Worm (Caenorhabditis elegans) whole organism, L4 larva: ENCODE results near the gene acs-3.

Source experiments
- D1046.2 ChIP-seq: fragments of 200-800 bp; sonication (Bioruptor generic); IDR thresholded peaks from 2 replicates; pipeline ENCODE4 v1.3.6; 2022; ENCODE audit warnings: missing genetic modification characterization, missing compliant biosample characterization
- F44E2.7 ChIP-seq: fragments of 200-800 bp; sonication (Bioruptor generic); IDR thresholded peaks from 2 replicates; pipeline ENCODE4 v2.1.2; 2022; ENCODE audit warnings: missing genetic modification characterization, missing compliant biosample characterization
- Y105C5A.15 ChIP-seq: fragments of 200-800 bp; sonication (Bioruptor generic); IDR thresholded peaks from 2 replicates; pipeline ENCODE4 v1.3.6; 2022; ENCODE audit warnings: missing genetic modification characterization, missing compliant biosample characterization
- Y48G9A.11 ChIP-seq: fragments of 200-800 bp; sonication (Bioruptor generic); IDR thresholded peaks from 2 replicates; pipeline ENCODE4 v1.3.6; 2022; ENCODE audit warnings: missing genetic modification reagents, missing genetic modification characterization, missing compliant biosample characterization
- ZK337.2 ChIP-seq: fragments of 200-800 bp; sonication (Bioruptor generic); IDR thresholded peaks from 2 replicates; pipeline ENCODE4 v1.3.6; 2022; ENCODE audit warnings: missing genetic modification reagents, missing genetic modification characterization, missing compliant biosample characterization
- ama-1 ChIP-seq: fragments of 150-350 bp; optimal IDR thresholded peaks from 2 replicates; lab custom pipeline; 2014; ENCODE audit warnings: inconsistent platforms, mixed read lengths
- ceh-20 ChIP-seq: fragments of 200-800 bp; sonication (Bioruptor generic); IDR thresholded peaks from 2 replicates; pipeline ENCODE4 v1.3.6; 2022; ENCODE audit warnings: missing genetic modification reagents, missing genetic modification characterization, missing compliant biosample characterization
- daf-16 ChIP-seq, 3 experiments: sonication (generic microtip); optimal IDR thresholded peaks; 2 replicates each; lab custom pipeline; 2016 to 2017; ENCODE audit warnings: missing genetic modification characterization in 3 of 3, missing genetic modification reagents in 3 of 3, mild to moderate bottlenecking in 2 of 3, missing compliant biosample characterization in 2 of 3, missing biosample characterization in 1 of 3, moderate library complexity in 1 of 3
- daf-19 ChIP-seq: fragments of 200-800 bp; sonication (Bioruptor generic); conservative IDR thresholded peaks from 2 replicates; pipeline ENCODE4 v1.3.6; 2022; ENCODE audit warnings: missing genetic modification characterization, missing compliant biosample characterization
- dmd-8 ChIP-seq: fragments of 200-800 bp; sonication (Bioruptor generic); IDR thresholded peaks from 2 replicates; pipeline ENCODE4 v1.3.6; 2022; ENCODE audit warnings: missing genetic modification characterization, missing compliant biosample characterization
- dmd-9 ChIP-seq: fragments of 200-800 bp; sonication (Bioruptor generic); IDR thresholded peaks from 2 replicates; pipeline ENCODE4 v1.3.6; 2022; ENCODE audit warnings: missing genetic modification reagents, missing genetic modification characterization, missing compliant biosample characterization
- gei-8 ChIP-seq: fragments of 200-800 bp; sonication (Bioruptor generic); optimal IDR thresholded peaks from 2 replicates; lab custom pipeline; 2018; ENCODE audit warnings: mild to moderate bottlenecking, missing genetic modification characterization, missing compliant biosample characterization
- hif-1 ChIP-seq, 2 experiments: sonication (generic microtip); optimal IDR thresholded peaks; 2 replicates each; lab custom pipeline; 2016 to 2017; ENCODE audit warnings: missing compliant biosample characterization in 2 of 2, missing genetic modification characterization in 2 of 2, missing genetic modification reagents in 2 of 2, missing genotype in 2 of 2, mild to moderate bottlenecking in 1 of 2
- hlh-11 ChIP-seq: fragments of 200-800 bp; sonication (Bioruptor generic); optimal IDR thresholded peaks from 2 replicates; lab custom pipeline; 2018; ENCODE audit warnings: mild to moderate bottlenecking, missing genetic modification characterization, missing compliant biosample characterization
- hmg-1.1 ChIP-seq: fragments of 200-800 bp; sonication (Bioruptor generic); IDR thresholded peaks from 2 replicates; pipeline ENCODE4 v1.3.6; 2022; ENCODE audit warnings: missing genetic modification reagents, missing genetic modification characterization, missing compliant biosample characterization
- jun-1 ChIP-seq: fragments of 150-350 bp; optimal IDR thresholded peaks from 2 replicates; lab custom pipeline; 2014; ENCODE audit warnings: missing biosample characterization, missing genetic modification reagents, missing genetic modification characterization
- lim-7 ChIP-seq: fragments of 200-800 bp; sonication (Bioruptor generic); IDR thresholded peaks from 2 replicates; pipeline ENCODE4 v1.3.6; 2022; ENCODE audit warnings: missing genetic modification characterization, missing compliant biosample characterization
- lin-1 ChIP-seq: fragments of 200-800 bp; sonication (Bioruptor generic); IDR thresholded peaks from 2 replicates; pipeline ENCODE4 v1.3.6; 2022; ENCODE audit warnings: missing genetic modification reagents, missing genetic modification characterization, missing compliant biosample characterization
- mdl-1 ChIP-seq, 2 experiments: fragments of 150-350 bp in 1 of 2; sonication (generic microtip) in 1 of 2; optimal IDR thresholded peaks; 2 replicates each; lab custom pipeline; 2014 to 2017; ENCODE audit warnings: missing biosample characterization in 2 of 2, missing genetic modification characterization in 2 of 2
- mdt-29 ChIP-seq: fragments of 200-800 bp; sonication (Bioruptor generic); IDR thresholded peaks from 2 replicates; pipeline ENCODE4 v1.3.6; 2022; ENCODE audit warnings: missing genetic modification reagents, missing genetic modification characterization, missing compliant biosample characterization
- mes-2 ChIP-seq: sonication (generic microtip); optimal IDR thresholded peaks from 2 replicates; lab custom pipeline; 2016; ENCODE audit warnings: missing genotype, mild to moderate bottlenecking, missing genetic modification characterization, missing compliant biosample characterization; ENCODE audit not compliant: poor library complexity, severe bottlenecking
- mxl-2 ChIP-seq: fragments of 200-800 bp; sonication (Bioruptor generic); conservative IDR thresholded peaks from 2 replicates; pipeline ENCODE4 v1.3.6; 2022; ENCODE audit warnings: missing genetic modification reagents, missing genetic modification characterization, missing compliant biosample characterization
- mxl-3 ChIP-seq: fragments of 200-800 bp; sonication (Bioruptor generic); optimal IDR thresholded peaks from 2 replicates; lab custom pipeline; 2018; ENCODE audit warnings: mild to moderate bottlenecking, missing genetic modification characterization, missing compliant biosample characterization
- nhr-10 ChIP-seq: fragments of 150-350 bp; optimal IDR thresholded peaks from 2 replicates; lab custom pipeline; 2014; ENCODE audit warnings: missing biosample characterization, missing genetic modification characterization
- nhr-102 ChIP-seq: sonication (generic microtip); optimal IDR thresholded peaks from 2 replicates; lab custom pipeline; 2016; ENCODE audit warnings: mild to moderate bottlenecking, missing genetic modification characterization, moderate library complexity, missing compliant biosample characterization
- nhr-11 ChIP-seq: fragments of 150-350 bp; optimal IDR thresholded peaks from 2 replicates; lab custom pipeline; 2014; ENCODE audit warnings: missing biosample characterization, missing genetic modification characterization
- nhr-111 ChIP-seq: fragments of 200-800 bp; sonication (Bioruptor generic); optimal IDR thresholded peaks from 2 replicates; lab custom pipeline; 2018; ENCODE audit warnings: mild to moderate bottlenecking, missing genetic modification characterization, missing compliant biosample characterization
- nhr-25 ChIP-seq: sonication (generic microtip); optimal IDR thresholded peaks from 2 replicates; lab custom pipeline; 2017; ENCODE audit warnings: missing genetic modification characterization, mild to moderate bottlenecking, missing compliant biosample characterization, antibody characterized with exemption, moderate library complexity, borderline replicate concordance; ENCODE audit not compliant: insufficient read depth
- rbr-2 ChIP-seq: sonication (generic microtip); optimal IDR thresholded peaks from 2 replicates; lab custom pipeline; 2016; ENCODE audit warnings: missing genotype, missing genetic modification characterization, missing compliant biosample characterization
- skn-1 ChIP-seq: fragments of 150-350 bp; optimal IDR thresholded peaks from 2 replicates; lab custom pipeline; 2014; ENCODE audit warnings: missing biosample characterization, missing genetic modification characterization
- snpc-4 ChIP-seq: fragments of 150-350 bp; optimal IDR thresholded peaks from 2 replicates; lab custom pipeline; 2014; ENCODE audit warnings: missing biosample characterization, missing genetic modification characterization
- spr-3 ChIP-seq: fragments of 200-800 bp; sonication (Bioruptor generic); optimal IDR thresholded peaks from 2 replicates; lab custom pipeline; 2018; ENCODE audit warnings: mild to moderate bottlenecking, missing genetic modification characterization, missing compliant biosample characterization
- tag-97 ChIP-seq: fragments of 200-800 bp; sonication (Bioruptor generic); IDR thresholded peaks from 2 replicates; pipeline ENCODE4 v1.3.6; 2022; ENCODE audit warnings: missing genetic modification characterization, missing compliant biosample characterization
- tra-1 ChIP-seq: fragments of 200-800 bp; sonication (Bioruptor generic); IDR thresholded peaks from 2 replicates; pipeline ENCODE4 v1.3.6; 2022; ENCODE audit warnings: missing genetic modification reagents, missing genetic modification characterization, missing compliant biosample characterization
- unc-130 ChIP-seq: sonication (generic microtip); optimal IDR thresholded peaks from 2 replicates; lab custom pipeline; 2016; ENCODE audit warnings: missing genetic modification reagents, missing genetic modification characterization, missing compliant biosample characterization
- unc-62 ChIP-seq, 3 experiments: fragments of 150-350 bp in 1 of 3; sonication (generic microtip); optimal IDR thresholded peaks in 2 of 3; peaks in 1 of 3; 1 replicate in 1 of 3; 2 replicates in 2 of 3; lab custom pipeline; 2014 to 2017; ENCODE audit warnings: missing biosample characterization in 3 of 3, missing genetic modification characterization in 3 of 3, missing genetic modification reagents in 3 of 3, missing genotype in 1 of 3
- zag-1 ChIP-seq: fragments of 150-350 bp; optimal IDR thresholded peaks from 2 replicates; lab custom pipeline; 2014; ENCODE audit warnings: missing biosample characterization, missing genetic modification characterization
- zip-11 ChIP-seq: fragments of 200-800 bp; sonication (Bioruptor generic); IDR thresholded peaks from 2 replicates; pipeline ENCODE4 v1.3.6; 2022; ENCODE audit warnings: missing genetic modification characterization, missing compliant biosample characterization
- ztf-11 ChIP-seq: fragments of 150-350 bp; optimal IDR thresholded peaks from 2 replicates; lab custom pipeline; 2014; ENCODE audit warnings: missing biosample characterization, missing genetic modification characterization
- ztf-7 ChIP-seq: fragments of 150-350 bp; optimal IDR thresholded peaks from 2 replicates; lab custom pipeline; 2014; ENCODE audit warnings: missing biosample characterization, missing genetic modification characterization

Gene acs-3

DNA sequence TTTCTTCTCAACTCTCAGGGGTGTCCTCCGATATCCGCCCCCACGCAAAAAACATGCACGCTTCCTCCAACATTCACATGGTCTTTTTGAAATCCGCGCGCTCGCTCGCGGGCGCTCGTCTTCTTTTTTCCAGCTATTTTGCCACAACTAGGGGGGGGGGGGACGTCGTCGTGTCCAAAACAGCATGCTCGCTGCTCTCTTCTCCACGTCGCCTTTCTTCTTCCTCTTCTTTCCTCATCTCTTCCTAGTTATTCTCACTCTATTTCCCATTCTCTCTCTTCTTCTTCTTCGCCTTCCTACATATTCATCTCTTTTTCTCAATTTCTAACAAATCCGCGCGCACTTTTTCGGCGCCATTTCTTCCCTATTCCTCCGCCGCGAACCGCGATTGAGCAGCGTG, 25.9 kb upstream of the acs-3 start (continued):
- TF ChIP-seq zip-11 (GFP tag; lab: Robert Waterston, UW) (no peak), nhr-102 (no peak), tra-1 (GFP tag; lab: Robert Waterston, UW) (no peak), F44E2.7 (GFP tag; lab: Robert Waterston, UW) (no peak), Y48G9A.11 (GFP tag; lab: Robert Waterston, UW) (no peak), spr-3 (GFP tag; lab: Kevin White, UChicago) (no peak), lim-7 (GFP tag; lab: Robert Waterston, UW) (no peak), snpc-4 (no peak), rbr-2 (tag; lab: Kevin White, UChicago) (peak; percentile 72), ceh-20 (no peak), mxl-3 (GFP tag; lab: Kevin White, UChicago) (no peak), jun-1 (tag; lab: Kevin White, UChicago) (no peak), nhr-111 (no peak), dmd-9 (GFP tag; lab: Robert Waterston, UW) (no peak), lin-1 (GFP tag; lab: Robert Waterston, UW) (no peak), ZK337.2 (GFP tag; lab: Robert Waterston, UW) (no peak)

DNA sequence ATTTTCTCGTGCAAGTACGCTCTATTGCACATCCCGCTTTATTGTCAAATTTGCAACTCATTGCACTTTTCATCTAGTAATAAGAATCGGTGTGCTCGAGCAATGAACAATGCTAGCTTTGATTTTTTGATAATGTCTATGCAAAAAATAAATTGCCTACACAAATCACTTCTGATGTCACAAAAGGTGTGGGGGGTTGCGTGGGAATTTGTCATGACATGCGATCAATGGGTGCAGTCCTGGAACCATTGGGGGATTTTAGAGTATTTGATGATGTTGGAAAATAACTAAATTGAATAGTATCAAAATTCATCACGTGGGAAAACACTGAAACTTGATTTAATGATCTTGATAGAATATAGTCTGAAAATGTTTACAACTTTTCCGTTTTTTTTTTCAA, 23.5 kb upstream of the acs-3 start:
- TF ChIP-seq hmg-1.1 (no peak), tag-97 (GFP tag; lab: Robert Waterston, UW) (no peak), mes-2 (tag; lab: Kevin White, UChicago) (no peak), skn-1 (tag; lab: Kevin White, UChicago) (no peak), unc-62 (GFP tag; optimal IDR thresholded peaks at IDR 0.05 in 1 of 2; lab: Kevin White, UChicago) (no peak), unc-62 (tag; optimal IDR thresholded peaks at IDR 0.05; lab: Kevin White, UChicago) (no peak), ama-1 (lab: Kevin White, UChicago) (no peak), mdl-1 (tag; optimal IDR thresholded peaks at IDR 0.05; lab: Kevin White, UChicago) (no peak), ztf-11 (tag; lab: Kevin White, UChicago) (no peak)

DNA sequence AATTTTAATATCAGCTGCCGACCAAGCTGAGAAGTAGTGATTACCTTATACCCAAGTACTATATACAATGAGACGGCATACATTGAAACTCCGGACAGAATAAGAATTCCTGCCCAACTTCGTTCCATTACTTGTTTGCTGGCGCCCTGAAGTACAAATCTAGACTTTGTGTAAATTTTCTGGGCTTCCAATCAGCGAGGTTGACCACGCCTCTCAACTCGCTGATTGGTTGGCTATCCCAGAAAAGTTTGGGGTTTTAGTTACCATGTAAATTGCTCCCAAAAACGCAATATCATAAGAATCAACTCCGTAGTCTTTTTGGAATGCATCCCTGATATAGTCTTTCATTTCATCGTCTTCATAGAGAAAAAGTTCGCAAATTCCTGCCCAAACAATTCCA, 14.1 kb upstream of the acs-3 start:
- TF ChIP-seq hif-1 (tag; optimal IDR thresholded peaks at IDR 0.05; lab: Kevin White, UChicago), result no peak
- TF ChIP-seq, all 104 proteins: peak for 0

DNA sequence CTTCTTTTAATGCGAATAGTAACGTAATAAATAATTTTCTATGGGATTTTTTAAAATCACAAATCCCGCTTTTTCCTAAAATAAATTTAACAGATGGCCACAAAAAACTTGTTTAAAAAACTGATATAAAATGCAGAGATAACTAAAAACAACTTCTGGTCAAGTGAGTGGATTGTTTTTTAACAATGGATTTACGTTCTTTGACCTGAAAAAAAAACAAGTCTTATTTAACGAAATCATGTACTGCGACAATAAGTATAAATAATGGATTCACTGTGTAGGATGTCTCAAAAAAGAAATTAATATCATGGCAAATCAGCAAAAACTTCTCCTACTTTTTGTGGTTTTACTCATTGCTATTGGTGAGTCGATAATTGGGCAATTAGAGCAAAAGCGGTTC, 12.2 kb upstream of the acs-3 start, which contains the start of gene fipr-25:
Gene fipr-25, plus strand, starts transcription at position 301 of the 400 bp plus-strand sequence.
- no peak for TF ChIP-seq ztf-7 (tag; lab: Kevin White, UChicago)
- no peak for TF ChIP-seq mdt-29

DNA sequence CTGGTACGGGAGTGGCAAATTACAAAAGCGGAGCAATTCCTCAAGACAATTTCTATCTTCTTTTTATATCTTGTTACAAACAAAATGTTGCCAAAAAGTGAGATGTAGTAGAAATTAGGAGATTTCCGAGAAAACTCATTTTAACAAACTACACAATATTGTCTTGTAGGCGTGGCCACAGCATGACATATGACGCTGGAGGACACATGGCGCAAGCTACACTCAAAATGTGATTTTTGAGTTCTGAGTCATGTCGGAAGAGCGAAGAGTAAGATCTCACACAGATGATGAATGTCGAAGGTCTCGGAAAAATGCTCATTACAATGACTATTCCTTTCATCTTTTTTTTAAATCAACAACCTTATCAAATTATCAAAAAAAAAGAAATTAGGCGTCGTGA, 7.9 kb upstream of the acs-3 start, which contains the start of gene Y40B10B.1:
Gene Y40B10B.1, minus strand, starts transcription at position 101 of the 400 bp plus-strand sequence.
- no peak for TF ChIP-seq zag-1
- TF ChIP-seq unc-130 (GFP tag; lab: Kevin White, UChicago), result no peak
- TF ChIP-seq unc-62 (GFP tag; optimal IDR thresholded peaks at IDR 0.05 in 1 of 2; lab: Kevin White, UChicago), result peak in 1 of 2 experiments; percentile 21
- TF ChIP-seq unc-62 (tag; optimal IDR thresholded peaks at IDR 0.05; lab: Kevin White, UChicago), result no peak
- TF ChIP-seq daf-19 (GFP tag; lab: Robert Waterston, UW), result no peak

DNA sequence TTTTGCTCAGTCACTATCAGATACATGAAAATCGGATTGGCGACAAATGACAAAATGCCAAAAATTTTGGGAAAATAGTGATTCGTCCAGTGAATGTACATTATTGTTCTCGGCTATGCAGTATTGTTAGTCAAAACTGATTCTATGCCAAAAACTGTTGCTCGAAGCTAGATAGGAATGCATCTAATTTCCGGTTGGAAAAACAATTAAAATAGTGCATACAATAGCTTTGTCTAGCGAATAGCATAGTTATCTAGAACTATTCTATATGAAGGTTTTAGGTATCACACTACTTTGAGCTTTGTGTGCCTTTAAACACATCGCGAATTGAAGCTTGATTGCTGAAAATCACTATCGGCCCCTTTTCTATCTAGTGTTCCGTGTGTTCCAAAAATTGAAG, 4.5 kb upstream of the acs-3 start, which contains the start of gene srj-15:
Gene srj-15, minus strand, starts transcription at position 101 of the 400 bp plus-strand sequence.
- no peak for TF ChIP-seq ceh-20
- TF ChIP-seq nhr-111, result no peak
- no peak for TF ChIP-seq Y105C5A.15 (GFP tag; lab: Robert Waterston, UW)
- TF ChIP-seq D1046.2 (GFP tag; lab: Robert Waterston, UW), result no peak
- no peak for TF ChIP-seq nhr-10 (tag; lab: Kevin White, UChicago)
- TF ChIP-seq hlh-11, result no peak
- TF ChIP-seq unc-130 (GFP tag; lab: Kevin White, UChicago), result no peak
- no peak for TF ChIP-seq mxl-2
- TF ChIP-seq unc-62 (GFP tag; optimal IDR thresholded peaks at IDR 0.05 in 1 of 2; lab: Kevin White, UChicago), result no peak
- TF ChIP-seq unc-62 (tag; optimal IDR thresholded peaks at IDR 0.05; lab: Kevin White, UChicago), result no peak
- no peak for TF ChIP-seq mdt-29
- TF ChIP-seq nhr-25, result no peak
- no peak for TF ChIP-seq mes-2 (tag; lab: Kevin White, UChicago)
- no peak for TF ChIP-seq nhr-11 (tag; lab: Kevin White, UChicago)
- no peak for TF ChIP-seq daf-16 (GFP tag; optimal IDR thresholded peaks at IDR 0.05; lab: Kevin White, UChicago)
- TF ChIP-seq daf-16 (tag; optimal IDR thresholded peaks at IDR 0.05; lab: Kevin White, UChicago), result no peak
- TF ChIP-seq ztf-7 (tag; lab: Kevin White, UChicago), result no peak
- TF ChIP-seq gei-8 (GFP tag; lab: Kevin White, UChicago), result no peak
- no peak for TF ChIP-seq rbr-2 (tag; lab: Kevin White, UChicago)
- TF ChIP-seq Y48G9A.11 (GFP tag; lab: Robert Waterston, UW), result no peak
- no peak for TF ChIP-seq dmd-8 (GFP tag; lab: Robert Waterston, UW)
